Fruit fly (Drosophila melanogaster) whole organism, pupa: ENCODE measurements around the gene cpo.

Source experiments
- CG10348 ChIP-seq: fragments of 200-800 bp; sonication (Bioruptor generic); IDR thresholded peaks from 2 replicates; pipeline ENCODE4 v1.3.6; 2022; ENCODE audit warnings: missing biosample characterization, missing genetic modification characterization
- CG13204 ChIP-seq: fragments of 200-800 bp; sonication (Bioruptor generic); optimal IDR thresholded peaks from 2 replicates; lab custom pipeline; 2018; ENCODE audit warnings: missing biosample characterization, mild to moderate bottlenecking, missing genetic modification characterization, moderate library complexity
- CG14655 ChIP-seq: fragments of 200-800 bp; sonication (Bioruptor generic); optimal IDR thresholded peaks from 3 replicates; lab custom pipeline; 2017; ENCODE audit warnings: mild to moderate bottlenecking, missing biosample characterization, missing genetic modification reagents, missing genetic modification characterization
- CG15710 ChIP-seq: fragments of 200-800 bp; sonication (Bioruptor generic); optimal IDR thresholded peaks from 2 replicates; lab custom pipeline; 2018; ENCODE audit warnings: missing biosample characterization, mild to moderate bottlenecking, missing genetic modification characterization, moderate library complexity
- CG17806 ChIP-seq: fragments of 200-800 bp; sonication (Bioruptor generic); optimal IDR thresholded peaks from 2 replicates; lab custom pipeline; 2018; ENCODE audit warnings: missing biosample characterization, mild to moderate bottlenecking, missing genetic modification characterization, moderate library complexity
- CG32121 ChIP-seq: fragments of 200-800 bp; sonication (Bioruptor generic); IDR thresholded peaks from 2 replicates; pipeline ENCODE4 v1.3.6; 2022; ENCODE audit warnings: missing biosample characterization, missing genetic modification characterization
- CG34367 ChIP-seq: fragments of 200-800 bp; sonication (Bioruptor generic); optimal IDR thresholded peaks from 2 replicates; lab custom pipeline; 2018; ENCODE audit warnings: missing biosample characterization, mild to moderate bottlenecking, missing genetic modification characterization
- EcR ChIP-seq: fragments of 200-800 bp; sonication (Bioruptor generic); optimal IDR thresholded peaks from 3 replicates; lab custom pipeline; 2019; ENCODE audit warnings: missing biosample characterization, missing genetic modification characterization, mild to moderate bottlenecking, moderate library complexity, missing genetic modification reagents
- Snoo ChIP-seq: fragments of 200-800 bp; sonication (Bioruptor generic); optimal IDR thresholded peaks from 3 replicates; lab custom pipeline; 2017; ENCODE audit warnings: missing biosample characterization, mild to moderate bottlenecking, missing genetic modification characterization, inconsistent platforms
- gl ChIP-seq: fragments of 200-800 bp; sonication (Bioruptor generic); optimal IDR thresholded peaks from 2 replicates; lab custom pipeline; 2018; ENCODE audit warnings: missing biosample characterization, mild to moderate bottlenecking, missing genetic modification characterization

DNA sequence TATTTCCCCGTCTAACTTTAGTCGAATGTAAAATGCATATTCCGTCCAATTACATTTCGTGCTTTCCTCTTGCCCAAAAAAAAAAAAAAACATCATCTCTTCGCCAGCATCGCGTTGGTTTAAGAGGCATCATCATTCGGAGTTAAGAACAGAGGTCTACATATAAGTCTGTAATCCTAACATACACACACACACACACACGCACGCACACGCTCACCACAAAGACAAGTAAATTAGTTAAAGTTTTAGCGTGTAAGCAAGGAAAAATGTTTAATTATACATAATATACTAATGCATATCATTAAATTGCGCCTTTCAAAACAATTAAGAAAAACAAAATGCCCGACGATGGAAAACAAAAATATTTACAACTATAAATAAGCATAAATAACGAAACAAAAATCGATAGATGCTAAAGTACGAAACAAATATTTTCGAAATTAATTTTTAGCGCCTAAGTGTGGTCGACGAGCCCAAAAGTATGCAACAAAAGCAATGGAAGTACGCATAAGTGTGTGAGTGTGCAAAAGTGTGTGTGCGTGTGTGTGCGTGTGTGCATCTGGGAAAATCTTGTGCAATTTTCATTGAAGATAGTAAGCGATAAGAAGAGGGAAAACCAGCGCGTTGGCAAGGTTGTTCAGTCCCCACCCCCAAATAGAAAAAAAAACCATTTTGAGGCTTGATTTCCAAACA is 96.2 kb downstream of the cpo start:
- no peak for TF ChIP-seq Snoo
- no peak for TF ChIP-seq CG14655
- no peak for TF ChIP-seq EcR
- TF ChIP-seq CG15710, result no peak
- no peak for TF ChIP-seq CG10348 (GFP tag; lab: Robert Waterston, UW)
- no peak for TF ChIP-seq CG13204 (GFP tag; lab: Kevin White, UChicago)
- no peak for TF ChIP-seq CG34367
- TF ChIP-seq CG32121 (GFP tag; lab: Robert Waterston, UW), result no peak
- TF ChIP-seq CG17806 (tag; lab: Kevin White, UChicago), result no peak
- no peak for TF ChIP-seq gl
